Worm (Caenorhabditis elegans) whole organism, L1 larva: ENCODE measurements around the gene ubc-9.

Experiments
- ama-1 ChIP-seq: fragments of 150-350 bp; optimal IDR thresholded peaks from 2 replicates; lab custom pipeline; 2014
- blmp-1 ChIP-seq: fragments of 150-350 bp; optimal IDR thresholded peaks from 2 replicates; lab custom pipeline; 2014; ENCODE audit warnings: missing biosample characterization, missing genetic modification characterization
- ceh-82 ChIP-seq, 3 experiments: fragments of 150-350 bp in 1 of 3; sonication (generic microtip) in 2 of 3; optimal IDR thresholded peaks; 2 replicates each; lab custom pipeline; 2014 to 2017; ENCODE audit warnings: missing biosample characterization in 3 of 3, missing genetic modification characterization in 3 of 3
- egl-27 ChIP-seq, 2 experiments: fragments of 150-350 bp in 1 of 2; sonication (generic microtip); optimal IDR thresholded peaks; 3 replicates each; lab custom pipeline; 2017 to 2018; ENCODE audit warnings: missing biosample characterization in 2 of 2, missing genetic modification characterization in 2 of 2, missing genetic modification reagents in 2 of 2
- elt-3 ChIP-seq, 6 experiments: fragments of 150-350 bp in 1 of 6; sonication (generic microtip); optimal IDR thresholded peaks; 2 replicates each; lab custom pipeline; 2017 to 2018; ENCODE audit warnings: missing biosample characterization in 6 of 6, missing genetic modification characterization in 6 of 6, inconsistent platforms in 1 of 6
- lsy-2 ChIP-seq, 2 experiments: fragments of 150-350 bp; optimal IDR thresholded peaks; 2 replicates each; lab custom pipeline; 2014; ENCODE audit warnings: missing biosample characterization in 2 of 2, missing genetic modification characterization in 2 of 2
- skn-1 ChIP-seq: fragments of 150-350 bp; optimal IDR thresholded peaks from 2 replicates; lab custom pipeline; 2014; ENCODE audit warnings: missing biosample characterization, missing genetic modification characterization
- zip-4 ChIP-seq: fragments of 200-800 bp; sonication (Bioruptor generic); optimal IDR thresholded peaks from 2 replicates; lab custom pipeline; 2018; ENCODE audit warnings: mild to moderate bottlenecking, missing genetic modification characterization, moderate library complexity, missing compliant biosample characterization

DNA sequence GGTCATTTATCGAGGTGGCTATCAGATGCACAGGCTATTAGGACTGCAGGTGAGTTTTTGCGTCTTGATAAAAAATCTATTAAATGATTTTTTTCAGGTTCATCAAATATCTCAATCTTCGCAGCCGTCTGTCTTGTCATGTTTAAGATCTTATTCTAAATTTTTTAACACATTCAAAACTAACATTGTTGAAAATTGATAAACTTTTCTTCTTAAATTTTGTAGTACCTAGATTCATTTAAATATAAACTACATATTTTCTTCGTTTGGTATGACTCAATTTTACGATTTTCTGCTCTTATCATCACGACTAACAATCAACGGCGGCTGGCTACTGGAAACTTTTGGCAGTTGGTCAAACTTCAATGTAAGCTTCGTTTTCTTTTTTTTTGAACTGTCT is 48.3 kb upstream of the ubc-9 start, which contains the start of gene F19C7.4:
- TF ChIP-seq skn-1 = no peak
- TF ChIP-seq ceh-82 (tag; optimal IDR thresholded peaks at IDR 0.05; lab: Kevin White, UChicago) = no peak
- no peak for TF ChIP-seq zip-4 (GFP tag; lab: Kevin White, UChicago)
- TF ChIP-seq elt-3 (tag; optimal IDR thresholded peaks at IDR 0.05; lab: Kevin White, UChicago) = no peak
- no peak for TF ChIP-seq lsy-2 (tag; optimal IDR thresholded peaks at IDR 0.05; lab: Kevin White, UChicago)
- TF ChIP-seq ama-1 (lab: Kevin White, UChicago) = no peak
- TF ChIP-seq egl-27 (tag; optimal IDR thresholded peaks at IDR 0.05; lab: Kevin White, UChicago) = no peak
- no peak for TF ChIP-seq blmp-1 (tag; lab: Kevin White, UChicago)
